Worm (Caenorhabditis elegans): ENCODE data around the gene unc-98.

- TF ChIP-seq egl-27 (tag; optimal IDR thresholded peaks at IDR 0.05) (no peak), nhr-77 (tag; optimal IDR thresholded peaks at IDR 0.05) (no peak), elt-3 (tag; optimal IDR thresholded peaks at IDR 0.05) (no peak), nhr-12 (tag; optimal IDR thresholded peaks at IDR 0.05) (no peak), mdl-1 (tag; optimal IDR thresholded peaks at IDR 0.05) (no peak), skn-1 (tag; optimal IDR thresholded peaks at IDR 0.05) (no peak), fos-1 (tag; optimal IDR thresholded peaks at IDR 0.05) (no peak), R02D3.7 (tag; optimal IDR thresholded peaks at IDR 0.05) (no peak), nhr-76 (tag; optimal IDR thresholded peaks at IDR 0.05) (no peak), nhr-23 (tag; optimal IDR thresholded peaks at IDR 0.05) (no peak), lin-15B (tag; optimal IDR thresholded peaks at IDR 0.05) (no peak)
Observed at ce11 chrX:7573572-7573628, at the start of gene unc-98, which contains the start of gene F08C6.18.

Data from whole organism, L3 larva.